Fruit fly (Drosophila melanogaster): ENCODE results near the gene Rcd4.
A peak's percentile ranks its signal among the peaks of the same experiment; 100 is the strongest.

Rcd4 gene

dm6 chr2L:8419382-8419940 lies 36.8 kb downstream of the Rcd4 start (continued):
- TF ChIP-seq aop (GFP tag; IDR thresholded peaks at IDR 0.05) (peak; percentile 34; the same call in 1 of the 2 replicates), CG31224 (GFP tag; IDR thresholded peaks at IDR 0.05) (no peak), CG7357 (GFP tag; IDR thresholded peaks at IDR 0.05) (no peak), CG13287 (GFP tag; IDR thresholded peaks at IDR 0.05; ENCODE audit: partially characterized antibody) (no peak), Asciz (GFP tag; optimal IDR thresholded peaks at IDR 0.05) (no peak)

- TF ChIP-seq bbx (GFP tag; IDR thresholded peaks at IDR 0.05; ENCODE audit: partially characterized antibody): no peak
- TF ChIP-seq emc (GFP tag; optimal IDR thresholded peaks at IDR 0.05): no peak
- TF ChIP-seq tx (GFP tag; optimal IDR thresholded peaks at IDR 0.05): no peak
- no peak for TF ChIP-seq toy (GFP tag; IDR thresholded peaks at IDR 0.05)
- TF ChIP-seq NK7.1 (GFP tag; optimal IDR thresholded peaks at IDR 0.05): no peak
- no peak for TF ChIP-seq Fer2 (tag; optimal IDR thresholded peaks at IDR 0.05)
- TF ChIP-seq D19B (GFP tag; optimal IDR thresholded peaks at IDR 0.05): peak; percentile 75
- TF ChIP-seq CkIIα-i1 (GFP tag; IDR thresholded peaks at IDR 0.05): no peak
- no peak for TF ChIP-seq crol (GFP tag; IDR thresholded peaks at IDR 0.05)
- TF ChIP-seq CG14441 (GFP tag; IDR thresholded peaks at IDR 0.05): no peak
- peak; percentile 8 for TF ChIP-seq CG15269 (tag; optimal IDR thresholded peaks at IDR 0.05)
- no peak for TF ChIP-seq zen (tag; optimal IDR thresholded peaks at IDR 0.05)
- no peak for TF ChIP-seq ara (GFP tag; IDR thresholded peaks at IDR 0.05)
- no peak for TF ChIP-seq D19A (tag; optimal IDR thresholded peaks at IDR 0.05)
- peak; percentile 45 for TF ChIP-seq gem (tag; optimal IDR thresholded peaks at IDR 0.05)
- TF ChIP-seq CG2678 (tag; optimal IDR thresholded peaks at IDR 0.05): no peak
- no peak for TF ChIP-seq CG3838 (GFP tag; optimal IDR thresholded peaks at IDR 0.05)
- TF ChIP-seq CG6813 (GFP tag; optimal IDR thresholded peaks at IDR 0.05): no peak
- no peak for TF ChIP-seq CG1024 (GFP tag; IDR thresholded peaks at IDR 0.05)
- TF ChIP-seq Hsf (GFP tag; optimal IDR thresholded peaks at IDR 0.05): no peak
- TF ChIP-seq CG2889 (GFP tag; IDR thresholded peaks at IDR 0.05): no peak
- TF ChIP-seq Lhr (GFP tag; optimal IDR thresholded peaks at IDR 0.05): no peak
- TF ChIP-seq nom (GFP tag; optimal IDR thresholded peaks at IDR 0.05): peak; percentile 92
- no peak for TF ChIP-seq tup (GFP tag; optimal IDR thresholded peaks at IDR 0.05)
- TF ChIP-seq trh (GFP tag; optimal IDR thresholded peaks at IDR 0.05): no peak
- no peak for TF ChIP-seq CG9876 (GFP tag; optimal IDR thresholded peaks at IDR 0.05)
- TF ChIP-seq C15 (GFP tag; IDR thresholded peaks at IDR 0.05): no peak
- no peak for TF ChIP-seq Bgb (GFP tag; IDR thresholded peaks at IDR 0.05; ENCODE audit: partially characterized antibody)
- no peak for TF ChIP-seq CG9797 (GFP tag; optimal IDR thresholded peaks at IDR 0.05)
- TF ChIP-seq sr (GFP tag; IDR thresholded peaks at IDR 0.05): no peak
- TF ChIP-seq sens (GFP tag): peak; percentile 77
- no peak for TF ChIP-seq fd102C (GFP tag; optimal IDR thresholded peaks at IDR 0.05)
- TF ChIP-seq CG4424 (GFP tag; optimal IDR thresholded peaks at IDR 0.05): no peak
- no peak for TF ChIP-seq CG8359 (GFP tag; optimal IDR thresholded peaks at IDR 0.05; ENCODE audit: borderline replicate concordance)
- TF ChIP-seq grau (tag; optimal IDR thresholded peaks at IDR 0.05): peak; percentile 8
- TF ChIP-seq slp2 (GFP tag; optimal IDR thresholded peaks at IDR 0.05): no peak
- no peak for TF ChIP-seq kah (GFP tag; optimal IDR thresholded peaks at IDR 0.05)
- TF ChIP-seq CG17385 (GFP tag; optimal IDR thresholded peaks at IDR 0.05): no peak
- TF ChIP-seq stc (GFP tag; IDR thresholded peaks at IDR 0.05): no peak
- TF ChIP-seq vfl (GFP tag; optimal IDR thresholded peaks at IDR 0.05): no peak
- no peak for TF ChIP-seq dan (GFP tag; IDR thresholded peaks at IDR 0.05)
- no peak for TF ChIP-seq al (GFP tag; IDR thresholded peaks at IDR 0.05)
- TF ChIP-seq NFAT (GFP tag; IDR thresholded peaks at IDR 0.05): no peak
- TF ChIP-seq Dad (GFP tag; optimal IDR thresholded peaks at IDR 0.05): no peak
Observed at dm6 chr2L:8420259-8420930, 37.7 kb downstream of the Rcd4 start.

Measured in whole organism, embryonic.